Worm (Caenorhabditis elegans): Measurements from ENCODE around the gene T05C7.5.

ce11 chrIV:79205-79604 lies 20.5 kb upstream of the T05C7.5 start, which contains the start of gene T05C7.9:
- TF ChIP-seq him-1 (tag; optimal IDR thresholded peaks at IDR 0.05): no peak
- TF ChIP-seq W03F9.2 (tag; optimal IDR thresholded peaks at IDR 0.05): no peak
- TF ChIP-seq dao-5 (tag; optimal IDR thresholded peaks at IDR 0.05): no peak

All from whole organism, L4/young adult.